Worm (Caenorhabditis elegans): ENCODE data around the gene str-263.

- no peak for TF ChIP-seq mxl-3 (GFP tag; optimal IDR thresholded peaks at IDR 0.05)
- no peak for TF ChIP-seq lin-38 (GFP tag; IDR thresholded peaks at IDR 0.05)
- no peak for TF ChIP-seq mdt-29 (GFP tag; IDR thresholded peaks at IDR 0.05)
- no peak for TF ChIP-seq nhr-102 (tag; optimal IDR thresholded peaks at IDR 0.05)
- TF ChIP-seq jun-1 (tag; optimal IDR thresholded peaks at IDR 0.05): no peak
- TF ChIP-seq dpl-1 (GFP tag; optimal IDR thresholded peaks at IDR 0.05): no peak
These were observed 49.5 kb upstream of the str-263 start for ce11 chrV:15563477-15563876.

Measured in whole organism, L4 larva.